Worm (Caenorhabditis elegans) whole organism, late embryonic: Measurements from ENCODE around the gene sra-8.

Experiments
- ceh-9 ChIP-seq: sonication (generic microtip); optimal IDR thresholded peaks from 2 replicates; lab custom pipeline; 2016; ENCODE audit warnings: mild to moderate bottlenecking, missing genetic modification characterization, inconsistent platforms, missing compliant biosample characterization
- rnt-1 ChIP-seq: sonication (generic microtip); optimal IDR thresholded peaks from 2 replicates; lab custom pipeline; 2016; ENCODE audit warnings: missing genetic modification characterization, missing compliant biosample characterization
- unc-86 ChIP-seq: sonication (generic microtip); optimal IDR thresholded peaks from 2 replicates; lab custom pipeline; 2016; ENCODE audit warnings: missing genetic modification characterization, missing compliant biosample characterization

ce11 chrII:9490589-9490988, 46.9 kb upstream of the sra-8 start:
- TF ChIP-seq rnt-1 (no peak), ceh-9 (tag; lab: Kevin White, UChicago) (no peak), unc-86 (tag; lab: Kevin White, UChicago) (no peak)
